Fruit fly (Drosophila melanogaster) whole organism, embryonic: ENCODE results near the gene SecS.

Experiments
- B-H2 ChIP-seq: fragments of 200-800 bp; sonication (Bioruptor generic); optimal IDR thresholded peaks from 2 replicates; lab custom pipeline; 2018; ENCODE audit warnings: missing biosample characterization, mild to moderate bottlenecking, missing genetic modification characterization
- CG10209 ChIP-seq: fragments of 200-800 bp; sonication (Bioruptor generic); optimal IDR thresholded peaks from 3 replicates; lab custom pipeline; 2017; ENCODE audit warnings: missing biosample characterization, mild to moderate bottlenecking, missing genetic modification characterization, missing genetic modification reagents
- CG10565 ChIP-seq: fragments of 200-800 bp; sonication (Bioruptor generic); optimal IDR thresholded peaks from 3 replicates; lab custom pipeline; 2016; ENCODE audit warnings: missing biosample characterization, mild to moderate bottlenecking, missing genetic modification characterization
- CG11085 ChIP-seq: fragments of 200-800 bp; sonication (Bioruptor generic); IDR thresholded peaks from 2 replicates; pipeline ENCODE4 v1.3.6; 2022; ENCODE audit warnings: missing biosample characterization, missing genetic modification characterization
- CG11456 ChIP-seq: fragments of 200-800 bp; sonication (Bioruptor generic); IDR thresholded peaks from 3 replicates; pipeline ENCODE4 v1.3.6; 2022; ENCODE audit warnings: missing biosample characterization, missing genetic modification characterization
- CG11723 ChIP-seq: fragments of 200-800 bp; sonication (Bioruptor generic); optimal IDR thresholded peaks from 2 replicates; lab custom pipeline; 2017; ENCODE audit warnings: missing biosample characterization, mild to moderate bottlenecking, missing genetic modification characterization
- CG12769 ChIP-seq: fragments of 200-800 bp; sonication (Bioruptor generic); optimal IDR thresholded peaks from 2 replicates; lab custom pipeline; 2019; ENCODE audit warnings: missing biosample characterization, mild to moderate bottlenecking, missing genetic modification characterization, moderate library complexity
- CG1602 ChIP-seq: fragments of 200-800 bp; sonication (Bioruptor generic); optimal IDR thresholded peaks from 3 replicates; lab custom pipeline; 2016; ENCODE audit warnings: missing biosample characterization, missing genetic modification characterization
- CG17802 ChIP-seq: fragments of 200-800 bp; sonication (Bioruptor generic); optimal IDR thresholded peaks from 2 replicates; lab custom pipeline; 2018; ENCODE audit warnings: missing biosample characterization, mild to moderate bottlenecking, missing genetic modification characterization, moderate library complexity
- CG17912 ChIP-seq: fragments of 200-800 bp; sonication (Bioruptor generic); optimal IDR thresholded peaks from 2 replicates; lab custom pipeline; 2018; ENCODE audit warnings: missing biosample characterization, mild to moderate bottlenecking, missing genetic modification characterization
- CG18262 ChIP-seq: fragments of 200-800 bp; optimal IDR thresholded peaks from 3 replicates; lab custom pipeline; 2019; ENCODE audit warnings: missing biosample characterization, mild to moderate bottlenecking, missing genetic modification characterization, moderate library complexity
- CG18619 ChIP-seq: fragments of 200-800 bp; sonication (Bioruptor generic); optimal IDR thresholded peaks from 3 replicates; lab custom pipeline; 2017; ENCODE audit warnings: missing biosample characterization, mild to moderate bottlenecking, missing genetic modification characterization
- CG30403 ChIP-seq: fragments of 200-800 bp; sonication (Bioruptor generic); optimal IDR thresholded peaks from 3 replicates; lab custom pipeline; 2016; ENCODE audit warnings: missing biosample characterization, missing genetic modification characterization
- CG31224 ChIP-seq: fragments of 200-800 bp; sonication (Bioruptor generic); IDR thresholded peaks from 2 replicates; pipeline ENCODE4 v1.3.6; 2022; ENCODE audit warnings: missing biosample characterization, missing genetic modification characterization
- CG31365 ChIP-seq: fragments of 200-800 bp; sonication (Bioruptor generic); optimal IDR thresholded peaks from 2 replicates; lab custom pipeline; 2018; ENCODE audit warnings: missing biosample characterization, mild to moderate bottlenecking, missing genetic modification characterization
- CG3163 ChIP-seq: fragments of 200-800 bp; sonication (Bioruptor generic); optimal IDR thresholded peaks from 3 replicates; lab custom pipeline; 2016; ENCODE audit warnings: missing biosample characterization, missing genetic modification characterization
- CG4404 ChIP-seq: fragments of 200-800 bp; sonication (Bioruptor generic); IDR thresholded peaks from 2 replicates; pipeline ENCODE4 v1.3.6; 2022; ENCODE audit warnings: missing biosample characterization, missing genetic modification characterization
- CG4617 ChIP-seq: fragments of 200-800 bp; sonication (Bioruptor generic); optimal IDR thresholded peaks from 3 replicates; lab custom pipeline; 2016; ENCODE audit warnings: missing biosample characterization, missing genetic modification characterization, borderline replicate concordance
- CG6175 ChIP-seq: fragments of 200-800 bp; sonication (Bioruptor generic); IDR thresholded peaks from 3 replicates; pipeline ENCODE4 v1.3.6; 2022; ENCODE audit warnings: missing biosample characterization, missing genetic modification characterization
- CG6791 ChIP-seq: fragments of 200-800 bp; sonication (Bioruptor generic); IDR thresholded peaks from 3 replicates; pipeline ENCODE4 v1.3.6; 2022; ENCODE audit warnings: missing biosample characterization, missing genetic modification characterization; ENCODE audit not compliant: partially characterized antibody
- CG7372 ChIP-seq: fragments of 200-800 bp; sonication (Bioruptor generic); IDR thresholded peaks from 2 replicates; pipeline ENCODE4 v1.3.6; 2022; ENCODE audit warnings: missing biosample characterization, missing genetic modification characterization
- CG9215 ChIP-seq: fragments of 200-800 bp; sonication (Bioruptor generic); IDR thresholded peaks from 2 replicates; pipeline ENCODE4 v1.3.6; 2022; ENCODE audit warnings: missing biosample characterization, missing genetic modification characterization
- D ChIP-seq, 2 experiments: fragments of 200-800 bp in 1 of 2; fragments of >200 bp in 1 of 2; sonication (Bioruptor generic) in 1 of 2; optimal IDR thresholded peaks; 2 replicates in 1 of 2; 3 replicates in 1 of 2; lab custom pipeline; 2017; ENCODE audit warnings: mild to moderate bottlenecking in 1 of 2, missing biosample characterization in 1 of 2, missing genetic modification characterization in 1 of 2, missing genetic modification reagents in 1 of 2
- D19B ChIP-seq: fragments of 200-800 bp; sonication (Bioruptor generic); optimal IDR thresholded peaks from 2 replicates; lab custom pipeline; 2017; ENCODE audit warnings: missing biosample characterization, mild to moderate bottlenecking, missing genetic modification characterization
- Ets97D ChIP-seq: fragments of 200-800 bp; sonication (Bioruptor generic); optimal IDR thresholded peaks from 3 replicates; lab custom pipeline; 2016; ENCODE audit warnings: missing biosample characterization, missing genetic modification characterization
- Fer2 ChIP-seq: fragments of 200-800 bp; sonication (Bioruptor generic); optimal IDR thresholded peaks from 2 replicates; lab custom pipeline; 2018; ENCODE audit warnings: missing biosample characterization, mild to moderate bottlenecking, missing genetic modification characterization, moderate library complexity
- Fer3 ChIP-seq: fragments of 200-800 bp; sonication (Bioruptor generic); optimal IDR thresholded peaks from 2 replicates; lab custom pipeline; 2018; ENCODE audit warnings: missing biosample characterization, mild to moderate bottlenecking, missing genetic modification characterization, moderate library complexity
- H2.0 ChIP-seq: fragments of 200-800 bp; sonication (Bioruptor generic); IDR thresholded peaks from 2 replicates; pipeline ENCODE4 v1.3.6; 2022; ENCODE audit warnings: missing biosample characterization, missing genetic modification characterization
- Hey ChIP-seq: fragments of 200-800 bp; sonication (Bioruptor generic); optimal IDR thresholded peaks from 3 replicates; lab custom pipeline; 2018; ENCODE audit warnings: missing biosample characterization, mild to moderate bottlenecking, missing genetic modification characterization
- Oaz ChIP-seq: fragments of 200-800 bp; sonication (Bioruptor generic); IDR thresholded peaks from 2 replicates; pipeline ENCODE4 v1.3.6; 2022; ENCODE audit warnings: missing biosample characterization, missing genetic modification characterization
- Six4 ChIP-seq: fragments of 200-800 bp; sonication (Bioruptor generic); optimal IDR thresholded peaks from 2 replicates; lab custom pipeline; 2016; ENCODE audit warnings: missing biosample characterization, missing genetic modification characterization
- Xrp1 ChIP-seq: fragments of 200-800 bp; sonication (Bioruptor generic); IDR thresholded peaks from 2 replicates; pipeline ENCODE4 v1.3.6; 2022; ENCODE audit warnings: missing biosample characterization, missing genetic modification characterization
- ash1 ChIP-seq: fragments of 200-800 bp; sonication (Bioruptor generic); optimal IDR thresholded peaks from 2 replicates; lab custom pipeline; 2018; ENCODE audit warnings: missing biosample characterization, mild to moderate bottlenecking, missing genetic modification characterization
- bab2 ChIP-seq: fragments of 200-800 bp; sonication (Bioruptor generic); optimal IDR thresholded peaks from 2 replicates; lab custom pipeline; 2016; ENCODE audit warnings: missing biosample characterization, missing genetic modification characterization
- bbx ChIP-seq: fragments of 200-800 bp; sonication (Bioruptor generic); IDR thresholded peaks from 2 replicates; pipeline ENCODE4 v1.3.6; 2022; ENCODE audit warnings: missing biosample characterization, missing genetic modification characterization; ENCODE audit not compliant: partially characterized antibody
- bcd ChIP-seq: fragments of 200-800 bp; sonication (Bioruptor generic); optimal IDR thresholded peaks from 2 replicates; lab custom pipeline; 2017; ENCODE audit warnings: missing biosample characterization, mild to moderate bottlenecking, missing genetic modification characterization
- danr ChIP-seq: fragments of 200-800 bp; sonication (Bioruptor generic); IDR thresholded peaks from 2 replicates; pipeline ENCODE4 v1.3.6; 2022; ENCODE audit warnings: missing biosample characterization, missing genetic modification characterization
- gem ChIP-seq: fragments of 200-800 bp; sonication (Bioruptor generic); optimal IDR thresholded peaks from 2 replicates; lab custom pipeline; 2019; ENCODE audit warnings: missing biosample characterization, mild to moderate bottlenecking, missing genetic modification characterization, moderate library complexity
- gfzf ChIP-seq: fragments of 200-800 bp; sonication (Bioruptor generic); optimal IDR thresholded peaks from 2 replicates; lab custom pipeline; 2016; ENCODE audit warnings: missing biosample characterization, mild to moderate bottlenecking, missing genetic modification characterization, moderate library complexity
- insv ChIP-seq, 2 experiments: fragments of 200-800 bp; sonication (Bioruptor generic); optimal IDR thresholded peaks; 3 replicates each; lab custom pipeline; 2016 to 2018; ENCODE audit warnings: missing biosample characterization in 2 of 2, missing genetic modification characterization in 2 of 2
- nau ChIP-seq: fragments of 200-800 bp; sonication (Bioruptor generic); optimal IDR thresholded peaks from 3 replicates; lab custom pipeline; 2017; ENCODE audit warnings: missing biosample characterization, mild to moderate bottlenecking, missing genetic modification characterization, missing genetic modification reagents
- otp ChIP-seq: fragments of 200-800 bp; sonication (Bioruptor generic); IDR thresholded peaks from 3 replicates; pipeline ENCODE4, ENCODE4 v1.3.6; 2022; ENCODE audit warnings: missing biosample characterization, missing genetic modification characterization
- pfk ChIP-seq: fragments of 200-800 bp; sonication (Bioruptor generic); optimal IDR thresholded peaks from 2 replicates; lab custom pipeline; 2018; ENCODE audit warnings: missing biosample characterization, mild to moderate bottlenecking, missing genetic modification characterization, moderate library complexity
- salm ChIP-seq: fragments of 200-800 bp; sonication (Bioruptor generic); optimal IDR thresholded peaks from 2 replicates; lab custom pipeline; 2018; ENCODE audit warnings: missing biosample characterization, mild to moderate bottlenecking, missing genetic modification characterization
- sr ChIP-seq: fragments of 200-800 bp; sonication (Bioruptor generic); IDR thresholded peaks from 3 replicates; pipeline ENCODE4 v1.3.6; 2022; ENCODE audit warnings: missing biosample characterization, missing genetic modification characterization
- tup ChIP-seq: fragments of 200-800 bp; sonication (Bioruptor generic); optimal IDR thresholded peaks from 2 replicates; lab custom pipeline; 2016; ENCODE audit warnings: missing biosample characterization, mild to moderate bottlenecking, missing genetic modification characterization, moderate library complexity
- unc-4 ChIP-seq: fragments of 200-800 bp; sonication (Bioruptor generic); IDR thresholded peaks from 2 replicates; pipeline ENCODE4 v1.3.6; 2022; ENCODE audit warnings: missing biosample characterization, missing genetic modification characterization; ENCODE audit not compliant: partially characterized antibody
- usp ChIP-seq: fragments of >200 bp; optimal IDR thresholded peaks from 2 replicates; lab custom pipeline; 2017; ENCODE audit warnings: missing biosample characterization, missing genetic modification characterization
- vfl ChIP-seq: fragments of 200-800 bp; sonication (Bioruptor generic); optimal IDR thresholded peaks from 2 replicates; lab custom pipeline; 2016; ENCODE audit warnings: missing biosample characterization, missing genetic modification characterization

SecS gene

DNA sequence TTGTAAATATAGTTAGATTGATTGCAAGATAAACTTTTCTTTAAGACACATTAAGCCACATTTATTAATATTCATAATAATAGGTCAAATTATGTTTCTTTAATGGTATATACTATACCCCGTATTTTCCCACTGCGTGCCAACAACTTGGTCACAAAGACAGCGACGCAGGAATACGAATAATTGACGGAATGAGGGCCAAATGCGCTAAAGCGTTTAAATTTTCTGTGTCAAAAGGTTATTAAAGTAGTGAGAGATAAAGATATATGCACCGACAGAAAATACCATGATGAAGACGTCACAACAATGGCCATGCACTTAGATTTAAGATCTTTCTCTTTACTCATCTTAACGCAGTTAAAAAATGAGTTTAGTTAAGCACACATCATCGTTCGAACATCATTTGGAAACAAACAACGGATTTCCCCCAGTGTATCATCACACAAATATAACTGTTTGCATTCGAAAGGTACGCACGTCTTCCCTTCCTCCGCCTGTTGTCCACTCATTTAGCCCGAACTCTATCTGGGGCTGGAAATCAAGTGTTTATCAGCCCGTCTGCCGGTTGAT, 19.2 kb downstream of the SecS start (continued):
- TF ChIP-seq CG9215 (GFP tag; lab: Robert Waterston, UW), result no peak
- no peak for TF ChIP-seq CG31224 (GFP tag; lab: Robert Waterston, UW)
- peak; percentile 79 for TF ChIP-seq CG18262
- no peak for TF ChIP-seq Hey
- TF ChIP-seq bab2, result peak; percentile 69
- peak; percentile 68 for TF ChIP-seq H2.0 (GFP tag; lab: Robert Waterston, UW)
- peak; percentile 38 for TF ChIP-seq Six4 (GFP tag; lab: Kevin White, UChicago)
- TF ChIP-seq Fer3 (tag; lab: Kevin White, UChicago), result peak; percentile 58
- TF ChIP-seq vfl (GFP tag; lab: Kevin White, UChicago), result peak; percentile 44
- no peak for TF ChIP-seq insv (GFP tag; optimal IDR thresholded peaks at IDR 0.05; lab: Kevin White, UChicago)
- peak; percentile 59 for TF ChIP-seq bcd (GFP tag; lab: Kevin White, UChicago)
- TF ChIP-seq CG1602, result peak; percentile 48
- TF ChIP-seq CG4404, result peak; percentile 39; the same call in 1 of the 2 replicates
- TF ChIP-seq gfzf (GFP tag; lab: Kevin White, UChicago), result no peak
- TF ChIP-seq CG11085 (GFP tag; lab: Robert Waterston, UW), result peak; percentile 48; the same call in 1 of the 2 replicates
- peak; percentile 54 for TF ChIP-seq CG17802
- peak; percentile 66 for TF ChIP-seq CG18619 (GFP tag; lab: Kevin White, UChicago)
- peak; percentile 59 for TF ChIP-seq Xrp1 (GFP tag; lab: Robert Waterston, UW)
- peak; percentile 74 for TF ChIP-seq gem (tag; lab: Kevin White, UChicago)
- no peak for TF ChIP-seq D (optimal IDR thresholded peaks at IDR 0.05; lab: Kevin White, UChicago)
- peak; percentile 71 for TF ChIP-seq D (GFP tag; optimal IDR thresholded peaks at IDR 0.05; lab: Kevin White, UChicago)
- peak; percentile 55; the same call in 1 of the 2 replicates for TF ChIP-seq CG7372 (GFP tag; lab: Robert Waterston, UW)
- no peak for TF ChIP-seq Oaz (GFP tag; lab: Robert Waterston, UW)
- TF ChIP-seq B-H2, result no peak
- TF ChIP-seq salm, result peak; percentile 16
- peak; percentile 71 for TF ChIP-seq CG12769
- no peak for TF ChIP-seq usp (GFP tag; lab: Kevin White, UChicago)
- TF ChIP-seq CG17912 (GFP tag; lab: Kevin White, UChicago), result no peak
- TF ChIP-seq CG11723 (GFP tag; lab: Kevin White, UChicago), result peak; percentile 48
- no peak for TF ChIP-seq tup
- TF ChIP-seq CG10209 (GFP tag; lab: Kevin White, UChicago), result peak; percentile 63
- peak; percentile 24 for TF ChIP-seq Ets97D (GFP tag; lab: Kevin White, UChicago)
- TF ChIP-seq danr (GFP tag; lab: Robert Waterston, UW), result no peak; the same call in 1 of the 2 replicates
- TF ChIP-seq sr (GFP tag; lab: Robert Waterston, UW), result no peak
- TF ChIP-seq CG31365 (tag; lab: Kevin White, UChicago), result no peak
- TF ChIP-seq Fer2, result no peak
- no peak for TF ChIP-seq ash1 (GFP tag; lab: Kevin White, UChicago)
- TF ChIP-seq CG4617 (GFP tag; lab: Kevin White, UChicago), result peak; percentile 23
- no peak for TF ChIP-seq CG6175
- no peak for TF ChIP-seq unc-4 (GFP tag; lab: Robert Waterston, UW)
- peak; percentile 79; the same call in 2 of the 3 replicates for TF ChIP-seq otp (GFP tag; lab: Robert Waterston, UW)
- TF ChIP-seq bbx (GFP tag; lab: Robert Waterston, UW), result no peak
- TF ChIP-seq CG10565, result no peak
- TF ChIP-seq CG11456 (GFP tag; lab: Robert Waterston, UW), result peak; percentile 66; the same call in 1 of the 3 replicates
- TF ChIP-seq nau, result no peak
- TF ChIP-seq pfk (GFP tag; lab: Kevin White, UChicago), result no peak
- peak; percentile 75 for TF ChIP-seq CG30403 (GFP tag; lab: Kevin White, UChicago)
- TF ChIP-seq CG3163 (GFP tag; lab: Kevin White, UChicago), result peak; percentile 52
- TF ChIP-seq CG6791 (GFP tag; lab: Robert Waterston, UW), result no peak
- TF ChIP-seq D19B, result peak; percentile 38
